Worm (Caenorhabditis elegans) whole organism, L1 larva: ENCODE measurements around the gene sru-12.
"Not testable (repeated sequence)": the region's sequence is repeated elsewhere in the genome, so short reads cannot be mapped to it uniquely, and the experiment has no call there.

Experiments
- aha-1 ChIP-seq: fragments of 150-350 bp; optimal IDR thresholded peaks from 2 replicates; lab custom pipeline; 2014; ENCODE audit warnings: missing biosample characterization, missing genetic modification characterization
- alr-1 ChIP-seq: fragments of 200-800 bp; sonication (Bioruptor generic); optimal IDR thresholded peaks from 2 replicates; lab custom pipeline; 2018; ENCODE audit warnings: borderline replicate concordance, mild to moderate bottlenecking, missing genetic modification characterization, missing compliant biosample characterization
- aly-2 ChIP-seq: fragments of 150-350 bp; optimal IDR thresholded peaks from 2 replicates; lab custom pipeline; 2014; ENCODE audit warnings: missing biosample characterization, missing genetic modification characterization
- ama-1 ChIP-seq: fragments of 150-350 bp; optimal IDR thresholded peaks from 2 replicates; lab custom pipeline; 2014
- ceh-63 ChIP-seq: fragments of 200-800 bp; sonication (Bioruptor generic); optimal IDR thresholded peaks from 2 replicates; lab custom pipeline; 2018; ENCODE audit warnings: mild to moderate bottlenecking, missing genetic modification characterization, missing compliant biosample characterization
- ceh-8 ChIP-seq: fragments of 200-800 bp; sonication (Bioruptor generic); optimal IDR thresholded peaks from 2 replicates; lab custom pipeline; 2018; ENCODE audit warnings: mild to moderate bottlenecking, missing genetic modification characterization, moderate library complexity, missing compliant biosample characterization
- ceh-88 ChIP-seq: fragments of 200-800 bp; sonication (Bioruptor generic); IDR thresholded peaks from 2 replicates; pipeline ENCODE4 v1.3.6; 2022; ENCODE audit warnings: missing genetic modification characterization, missing compliant biosample characterization
- ceh-90 ChIP-seq: sonication (generic microtip); optimal IDR thresholded peaks from 2 replicates; lab custom pipeline; 2016; ENCODE audit warnings: missing genetic modification characterization, missing compliant biosample characterization
- dpl-1 ChIP-seq, 3 experiments: fragments of 150-350 bp in 2 of 3; sonication (generic microtip) in 1 of 3; optimal IDR thresholded peaks; 2 replicates each; lab custom pipeline; 2014 to 2017; ENCODE audit warnings: missing biosample characterization in 3 of 3, missing genetic modification characterization in 3 of 3, missing genetic modification reagents in 3 of 3
- dsc-1 ChIP-seq: sonication (generic microtip); optimal IDR thresholded peaks from 2 replicates; lab custom pipeline; 2016; ENCODE audit warnings: mild to moderate bottlenecking, missing genetic modification characterization, missing compliant biosample characterization
- efl-1 ChIP-seq, 4 experiments: fragments of 150-350 bp; optimal IDR thresholded peaks in 3 of 4; peaks in 1 of 4; 1 replicate in 1 of 4; 2 replicates in 3 of 4; lab custom pipeline; 2014; ENCODE audit warnings: missing biosample characterization in 2 of 4, missing genetic modification characterization in 2 of 4, missing genetic modification reagents in 2 of 4
- efl-3 ChIP-seq: fragments of 200-800 bp; sonication (Bioruptor generic); optimal IDR thresholded peaks from 2 replicates; lab custom pipeline; 2018; ENCODE audit warnings: mild to moderate bottlenecking, missing genetic modification characterization, missing compliant biosample characterization
- egl-13 ChIP-seq: sonication (generic microtip); optimal IDR thresholded peaks from 2 replicates; lab custom pipeline; 2016; ENCODE audit warnings: missing genotype, missing genetic modification reagents, missing genetic modification characterization, missing compliant biosample characterization
- egl-27 ChIP-seq, 2 experiments: fragments of 150-350 bp in 1 of 2; sonication (generic microtip); optimal IDR thresholded peaks; 3 replicates each; lab custom pipeline; 2017 to 2018; ENCODE audit warnings: missing biosample characterization in 2 of 2, missing genetic modification characterization in 2 of 2, missing genetic modification reagents in 2 of 2
- elt-3 ChIP-seq, 6 experiments: fragments of 150-350 bp in 1 of 6; sonication (generic microtip); optimal IDR thresholded peaks; 2 replicates each; lab custom pipeline; 2017 to 2018; ENCODE audit warnings: missing biosample characterization in 6 of 6, missing genetic modification characterization in 6 of 6, inconsistent platforms in 1 of 6
- ets-5 ChIP-seq: fragments of 200-800 bp; sonication (Bioruptor generic); IDR thresholded peaks from 2 replicates; pipeline ENCODE4 v1.3.6; 2022; ENCODE audit warnings: missing genetic modification characterization, missing compliant biosample characterization
- fkh-10 ChIP-seq: sonication (generic microtip); optimal IDR thresholded peaks from 2 replicates; lab custom pipeline; 2017; ENCODE audit warnings: missing biosample characterization, missing genetic modification reagents, missing genetic modification characterization
- fkh-4 ChIP-seq: sonication (generic microtip); optimal IDR thresholded peaks from 2 replicates; lab custom pipeline; 2016; ENCODE audit warnings: missing compliant biosample characterization, missing genetic modification characterization, borderline replicate concordance
- lin-39 ChIP-seq: fragments of 150-350 bp; optimal IDR thresholded peaks from 2 replicates; lab custom pipeline; 2014; ENCODE audit warnings: missing biosample characterization, missing genetic modification reagents, missing genetic modification characterization
- mab-9 ChIP-seq: fragments of 200-800 bp; sonication (Bioruptor generic); IDR thresholded peaks from 2 replicates; pipeline ENCODE4 v1.3.6; 2022; ENCODE audit warnings: missing genetic modification reagents, missing genetic modification characterization, missing compliant biosample characterization
- mep-1 ChIP-seq: fragments of 150-350 bp; optimal IDR thresholded peaks from 2 replicates; lab custom pipeline; 2014; ENCODE audit warnings: missing biosample characterization, missing genetic modification characterization
- nhr-11 ChIP-seq: fragments of 150-350 bp; optimal IDR thresholded peaks from 2 replicates; lab custom pipeline; 2014; ENCODE audit warnings: missing biosample characterization, missing genetic modification characterization
- nhr-12 ChIP-seq: sonication (generic microtip); optimal IDR thresholded peaks from 2 replicates; lab custom pipeline; 2017; ENCODE audit warnings: missing biosample characterization, missing genetic modification characterization
- nhr-90 ChIP-seq: sonication (generic microtip); optimal IDR thresholded peaks from 2 replicates; lab custom pipeline; 2016; ENCODE audit warnings: mild to moderate bottlenecking, missing genetic modification characterization, missing compliant biosample characterization; ENCODE audit not compliant: poor library complexity
- rnt-1 ChIP-seq: sonication (generic microtip); optimal IDR thresholded peaks from 2 replicates; lab custom pipeline; 2016; ENCODE audit warnings: mild to moderate bottlenecking, missing genetic modification characterization, moderate library complexity, missing compliant biosample characterization
- skn-1 ChIP-seq: fragments of 150-350 bp; optimal IDR thresholded peaks from 2 replicates; lab custom pipeline; 2014; ENCODE audit warnings: missing biosample characterization, missing genetic modification characterization
- snpc-4 ChIP-seq: fragments of 150-350 bp; optimal IDR thresholded peaks from 2 replicates; lab custom pipeline; 2014; ENCODE audit warnings: missing biosample characterization, missing genetic modification characterization
- sox-4 ChIP-seq: sonication (generic microtip); optimal IDR thresholded peaks from 2 replicates; lab custom pipeline; 2016; ENCODE audit warnings: missing genetic modification characterization, missing compliant biosample characterization
- sup-37 ChIP-seq: fragments of 200-800 bp; sonication (Bioruptor generic); optimal IDR thresholded peaks from 2 replicates; lab custom pipeline; 2018; ENCODE audit warnings: mild to moderate bottlenecking, missing genetic modification characterization, missing compliant biosample characterization
- tlp-1 ChIP-seq: fragments of 150-350 bp; optimal IDR thresholded peaks from 2 replicates; lab custom pipeline; 2014; ENCODE audit warnings: missing biosample characterization, missing genetic modification characterization
- unc-130 ChIP-seq: fragments of 150-350 bp; optimal IDR thresholded peaks from 2 replicates; lab custom pipeline; 2017; ENCODE audit warnings: missing biosample characterization, missing genetic modification characterization, inconsistent platforms
- unc-30 ChIP-seq: sonication (generic microtip); optimal IDR thresholded peaks from 2 replicates; lab custom pipeline; 2017; ENCODE audit warnings: missing biosample characterization, missing genetic modification characterization
- unc-98 ChIP-seq: fragments of 200-800 bp; sonication (Bioruptor generic); IDR thresholded peaks from 2 replicates; pipeline ENCODE4 v1.3.6; 2022; ENCODE audit warnings: missing genetic modification characterization, missing compliant biosample characterization
- vab-15 ChIP-seq: sonication (generic microtip); optimal IDR thresholded peaks from 2 replicates; lab custom pipeline; 2017; ENCODE audit warnings: missing genotype, mild to moderate bottlenecking, missing genetic modification characterization, missing compliant biosample characterization
- zag-1 ChIP-seq: fragments of 150-350 bp; optimal IDR thresholded peaks from 2 replicates; lab custom pipeline; 2014; ENCODE audit warnings: missing biosample characterization, missing genetic modification characterization
- zip-4 ChIP-seq: fragments of 200-800 bp; sonication (Bioruptor generic); optimal IDR thresholded peaks from 2 replicates; lab custom pipeline; 2018; ENCODE audit warnings: mild to moderate bottlenecking, missing genetic modification characterization, moderate library complexity, missing compliant biosample characterization

sru-12 gene

ce11 chrIV:13591645-13592044 is 8.6 kb downstream of the sru-12 start, which contains the start of gene tsp-5:
Gene tsp-5, minus strand, starts transcription at chrIV:13591745.
- TF ChIP-seq aly-2 (tag; lab: Kevin White, UChicago) (no peak), dpl-1 (GFP tag; optimal IDR thresholded peaks at IDR 0.05; lab: Kevin White, UChicago) (no peak), aha-1 (tag; lab: Kevin White, UChicago) (no peak), nhr-12 (tag; lab: Kevin White, UChicago) (no peak), egl-27 (tag; optimal IDR thresholded peaks at IDR 0.05; lab: Kevin White, UChicago) (no peak), efl-3 (GFP tag; lab: Kevin White, UChicago) (no peak), lin-39 (tag; lab: Kevin White, UChicago) (no peak), unc-130 (tag; lab: Kevin White, UChicago) (no peak), dsc-1 (tag; lab: Kevin White, UChicago) (no peak)

- TF ChIP-seq rnt-1 (tag; lab: Kevin White, UChicago) (no peak), ets-5 (no peak), aha-1 (tag; lab: Kevin White, UChicago) (no peak), ceh-88 (no peak), elt-3 (tag; optimal IDR thresholded peaks at IDR 0.05; lab: Kevin White, UChicago) (no peak), fkh-4 (tag; lab: Kevin White, UChicago) (no peak), mab-9 (GFP tag; lab: Robert Waterston, UW) (no peak), nhr-90 (tag; lab: Kevin White, UChicago) (no peak), skn-1 (tag; lab: Kevin White, UChicago) (no peak), zag-1 (tag; lab: Kevin White, UChicago) (no peak), efl-1 (optimal IDR thresholded peaks at IDR 0.05; lab: Kevin White, UChicago) (no peak), efl-1 (GFP tag; optimal IDR thresholded peaks at IDR 0.05 in 1 of 2; lab: Kevin White, UChicago) (no peak), tlp-1 (tag; lab: Kevin White, UChicago) (no peak), mep-1 (no peak), dsc-1 (tag; lab: Kevin White, UChicago) (no peak), ama-1 (lab: Kevin White, UChicago) (no peak), snpc-4 (tag; lab: Kevin White, UChicago) (no peak), ceh-8 (GFP tag; lab: Kevin White, UChicago) (no peak), aly-2 (tag; lab: Kevin White, UChicago) (no peak), unc-98 (GFP tag; lab: Robert Waterston, UW) (no peak)
Measured at ce11 chrIV:13593351-13593750, 10.3 kb downstream of the sru-12 start, which contains the start of gene Y45F10B.3. Gene Y45F10B.3, plus strand, starts transcription at chrIV:13593651.

ce11 chrIV:13597813-13598212 is 14.8 kb downstream of the sru-12 start, which contains the start of gene Y45F10B.9:
Gene Y45F10B.9, minus strand, starts transcription at chrIV:13597913.
- not testable (repeated sequence) for TF ChIP-seq zip-4 (GFP tag; lab: Kevin White, UChicago); fkh-10 (GFP tag; lab: Kevin White, UChicago); nhr-11 (tag; lab: Kevin White, UChicago)
- TF ChIP-seq, all 84 proteins: peak for 0; not testable (repeated sequence) for 84

- no peak for TF ChIP-seq alr-1
- TF ChIP-seq snpc-4 (tag; lab: Kevin White, UChicago), result peak; percentile 81
Measured at ce11 chrIV:13600643-13601042, 17.6 kb downstream of the sru-12 start.

ce11 chrIV:13601428-13601827 is 18.4 kb downstream of the sru-12 start:
- TF ChIP-seq sup-37 (GFP tag; lab: Kevin White, UChicago) (no peak), ceh-63 (GFP tag; lab: Kevin White, UChicago) (no peak), snpc-4 (tag; lab: Kevin White, UChicago) (no peak), aha-1 (tag; lab: Kevin White, UChicago) (no peak), vab-15 (tag; lab: Kevin White, UChicago) (no peak), sox-4 (no peak), fkh-10 (GFP tag; lab: Kevin White, UChicago) (no peak), lin-39 (tag; lab: Kevin White, UChicago) (no peak), egl-13 (tag; lab: Kevin White, UChicago) (no peak), nhr-11 (tag; lab: Kevin White, UChicago) (no peak), ceh-90 (tag; lab: Kevin White, UChicago) (no peak), unc-30 (tag; lab: Kevin White, UChicago) (no peak), zag-1 (tag; lab: Kevin White, UChicago) (no peak)
